Worm (Caenorhabditis elegans): ENCODE results near the gene sri-18.
A peak's percentile ranks its signal among the peaks of the same experiment; 100 is the strongest.

sri-18 gene

DNA sequence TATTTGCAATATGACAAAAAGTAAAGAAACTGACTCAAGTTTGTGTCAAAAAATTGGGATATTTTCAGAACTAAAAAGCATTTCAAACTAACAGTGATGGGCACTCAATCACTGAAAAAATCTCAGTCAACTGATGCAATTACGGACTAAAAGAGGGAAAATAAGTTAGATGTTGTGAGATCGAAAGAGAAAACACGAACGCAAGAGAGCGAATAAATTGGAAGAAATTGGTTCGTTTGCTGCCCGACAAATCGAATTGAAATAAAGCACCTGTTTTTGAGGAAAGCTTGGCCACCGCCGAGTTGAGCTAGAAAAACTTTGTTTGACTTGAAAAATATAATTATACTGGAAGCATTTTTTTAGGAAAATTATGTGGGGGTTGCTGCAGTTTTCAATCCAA is 5.7 kb upstream of the sri-18 start:
- no peak for TF ChIP-seq hlh-12 (tag; optimal IDR thresholded peaks at IDR 0.05)
- no peak for TF ChIP-seq pha-4 (tag; optimal IDR thresholded peaks at IDR 0.05)
- no peak for TF ChIP-seq ceh-40 (GFP tag; IDR thresholded peaks at IDR 0.05)
- TF ChIP-seq cebp-1 (GFP tag; IDR thresholded peaks at IDR 0.05) = no peak
- no peak for TF ChIP-seq cebp-1 (tag; optimal IDR thresholded peaks at IDR 0.05)
- no peak for TF ChIP-seq rec-8 (tag; optimal IDR thresholded peaks at IDR 0.05)
- no peak for TF ChIP-seq B0019.2 (GFP tag; conservative IDR thresholded peaks at IDR 0.05)
- TF ChIP-seq F23B12.7 (tag; optimal IDR thresholded peaks at IDR 0.05; ENCODE audit: insufficient read depth) = no peak
- no peak for TF ChIP-seq lin-35 (GFP tag; optimal IDR thresholded peaks at IDR 0.05)
- TF ChIP-seq aptf-3 (GFP tag; IDR thresholded peaks at IDR 0.05) = no peak
- no peak for TF ChIP-seq fkh-3 (tag; optimal IDR thresholded peaks at IDR 0.05)
- no peak for TF ChIP-seq bed-2 (GFP tag; IDR thresholded peaks at IDR 0.05)
- TF ChIP-seq egrh-3 (GFP tag; IDR thresholded peaks at IDR 0.05) = no peak
- TF ChIP-seq K12H6.12 (tag; optimal IDR thresholded peaks at IDR 0.05) = no peak
- no peak for TF ChIP-seq ceh-79 (tag; optimal IDR thresholded peaks at IDR 0.05)
- TF ChIP-seq attf-3 (GFP tag; conservative IDR thresholded peaks at IDR 0.05) = no peak
- TF ChIP-seq athp-1 (tag; optimal IDR thresholded peaks at IDR 0.05) = no peak
- no peak for TF ChIP-seq lir-1 (GFP tag; conservative IDR thresholded peaks at IDR 0.05)
- no peak for TF ChIP-seq unc-130 (GFP tag; optimal IDR thresholded peaks at IDR 0.05)

DNA sequence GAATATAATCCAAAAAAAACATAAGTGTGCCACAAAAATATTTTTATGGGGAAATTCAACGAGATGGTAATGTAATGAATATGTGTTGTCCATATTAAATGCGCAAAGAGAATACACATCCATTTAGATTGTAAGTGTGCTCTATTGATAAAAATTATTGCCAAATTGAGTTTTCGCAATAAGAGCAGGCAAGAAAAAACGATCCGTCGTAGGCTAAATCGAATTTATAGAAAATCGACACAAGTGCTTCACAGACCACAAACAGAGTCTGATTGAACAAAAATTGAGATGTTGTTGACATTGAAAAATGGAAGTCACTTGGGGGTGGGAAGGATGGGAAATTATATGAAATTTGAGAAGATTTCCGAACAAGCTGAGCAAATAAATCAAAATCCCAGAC is 4.7 kb upstream of the sri-18 start:
- no peak for TF ChIP-seq madf-6 (GFP tag; IDR thresholded peaks at IDR 0.05)
- no peak for TF ChIP-seq egl-18 (GFP tag; IDR thresholded peaks at IDR 0.05)
- no peak for TF ChIP-seq let-607 (tag; optimal IDR thresholded peaks at IDR 0.05)
- TF ChIP-seq F57A8.1 (GFP tag; optimal IDR thresholded peaks at IDR 0.05) = no peak
- no peak for TF ChIP-seq ztf-26 (tag; optimal IDR thresholded peaks at IDR 0.05)
- no peak for TF ChIP-seq hlh-12 (tag; optimal IDR thresholded peaks at IDR 0.05)
- TF ChIP-seq dox-1 (GFP tag; IDR thresholded peaks at IDR 0.05) = no peak
- no peak for TF ChIP-seq pbrm-1 (GFP tag; IDR thresholded peaks at IDR 0.05)
- TF ChIP-seq madf-10 (tag; optimal IDR thresholded peaks at IDR 0.05) = no peak
- TF ChIP-seq cebp-1 (GFP tag; IDR thresholded peaks at IDR 0.05) = no peak
- TF ChIP-seq cebp-1 (tag; optimal IDR thresholded peaks at IDR 0.05) = no peak
- TF ChIP-seq sptf-2 (GFP tag; optimal IDR thresholded peaks at IDR 0.05) = no peak
- TF ChIP-seq C06A6.2 (GFP tag; conservative IDR thresholded peaks at IDR 0.05) = no peak
- no peak for TF ChIP-seq mcd-1 (GFP tag; IDR thresholded peaks at IDR 0.05)
- TF ChIP-seq ceh-91 (GFP tag; IDR thresholded peaks at IDR 0.05) = no peak
- no peak for TF ChIP-seq atf-7 (tag; optimal IDR thresholded peaks at IDR 0.05)
- TF ChIP-seq ztf-28 (GFP tag; IDR thresholded peaks at IDR 0.05) = no peak

- TF ChIP-seq pha-4 (tag; optimal IDR thresholded peaks at IDR 0.05) (peak; percentile 31), Y53G8AR.9 (GFP tag; conservative IDR thresholded peaks at IDR 0.05) (no peak), nfyb-1 (GFP tag; IDR thresholded peaks at IDR 0.05) (no peak), tlf-1 (GFP tag; optimal IDR thresholded peaks at IDR 0.05) (no peak), hmg-20 (GFP tag; IDR thresholded peaks at IDR 0.05) (no peak), nhr-80 (tag; optimal IDR thresholded peaks at IDR 0.05) (peak; percentile 91), him-1 (tag; optimal IDR thresholded peaks at IDR 0.05) (no peak), cebp-1 (GFP tag; IDR thresholded peaks at IDR 0.05) (no peak), cebp-1 (tag; optimal IDR thresholded peaks at IDR 0.05) (peak; percentile 32), let-526 (GFP tag; IDR thresholded peaks at IDR 0.05) (no peak), hlh-12 (tag; optimal IDR thresholded peaks at IDR 0.05) (no peak), aptf-3 (GFP tag; IDR thresholded peaks at IDR 0.05) (no peak), ztf-6 (GFP tag; IDR thresholded peaks at IDR 0.05) (no peak), nfya-2 (GFP tag; IDR thresholded peaks at IDR 0.05) (no peak), chd-7 (tag; optimal IDR thresholded peaks at IDR 0.05) (no peak), sdz-38 (tag; optimal IDR thresholded peaks at IDR 0.05) (no peak), sea-2 (GFP tag; IDR thresholded peaks at IDR 0.05) (no peak), lsy-27 (tag; optimal IDR thresholded peaks at IDR 0.05; ENCODE audit: borderline replicate concordance, insufficient read depth) (no peak), T07F8.4 (tag; optimal IDR thresholded peaks at IDR 0.05) (no peak), egrh-3 (GFP tag; IDR thresholded peaks at IDR 0.05) (no peak), madf-3 (GFP tag; IDR thresholded peaks at IDR 0.05) (no peak)
Measured at ce11 chrV:10256050-10256449, 4.3 kb downstream of the sri-18 start, which contains the start of gene nhr-232. Gene nhr-232 (plus strand): TSS chrV:10256170.
